Fruit fly (Drosophila melanogaster): Measurements from ENCODE around the gene S-Lap2.

Gene S-Lap2

DNA sequence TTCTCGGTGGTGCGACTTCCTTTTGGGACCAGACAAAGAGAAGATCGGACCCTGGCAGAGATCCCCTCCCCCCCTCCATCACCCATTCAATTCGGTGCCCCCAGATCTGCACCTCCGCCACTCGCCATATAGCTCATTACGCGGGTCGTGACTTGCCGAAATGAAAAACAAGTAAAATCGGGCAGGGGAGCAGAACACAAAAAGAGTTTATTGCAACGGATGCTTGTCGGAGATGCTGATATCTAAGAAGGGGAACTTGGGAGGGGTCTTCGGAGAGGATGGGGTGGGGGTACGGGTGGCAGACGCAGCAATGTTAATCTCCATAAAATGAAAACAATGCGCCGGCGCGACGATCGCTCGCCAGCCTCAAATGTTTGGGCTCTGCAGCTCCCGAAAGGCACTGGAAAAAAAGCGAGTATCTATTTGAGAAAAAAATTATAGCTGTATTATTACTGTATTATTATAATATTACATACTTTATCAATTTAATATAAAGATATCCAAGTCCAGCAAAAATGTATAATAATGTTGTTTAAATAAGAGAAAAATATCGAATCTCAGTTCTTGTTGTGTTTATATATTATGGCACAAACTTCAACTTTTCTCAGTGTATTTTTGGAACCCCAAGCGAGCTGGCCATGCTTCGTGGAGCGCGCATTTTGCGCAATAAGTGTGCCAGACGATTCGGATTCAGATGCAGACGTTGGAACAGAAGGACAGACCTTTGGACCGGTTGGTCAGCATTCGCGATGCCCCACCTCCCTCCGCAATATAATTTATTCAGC lies 48.3 kb downstream of the S-Lap2 start (continued):
- TF ChIP-seq vri (GFP tag; optimal IDR thresholded peaks at IDR 0.05) = peak; percentile 78
- TF ChIP-seq Eip75B (GFP tag; optimal IDR thresholded peaks at IDR 0.05) = peak; percentile 72
- TF ChIP-seq CG10669 (GFP tag; optimal IDR thresholded peaks at IDR 0.05) = peak; percentile 89
- TF ChIP-seq CG7368 (GFP tag; optimal IDR thresholded peaks at IDR 0.05) = peak; percentile 75
- peak; percentile 84 for TF ChIP-seq CG9139 (GFP tag; optimal IDR thresholded peaks at IDR 0.05)
- TF ChIP-seq CG16779 (tag; optimal IDR thresholded peaks at IDR 0.05) = peak; percentile 80
- TF ChIP-seq dsx (GFP tag; optimal IDR thresholded peaks at IDR 0.05; ENCODE audit: poor library complexity, severe bottlenecking) = peak; percentile 93
- TF ChIP-seq salr (GFP tag; optimal IDR thresholded peaks at IDR 0.05) = peak; percentile 53 to 75
- peak; percentile 92 for TF ChIP-seq CG8632 (GFP tag; optimal IDR thresholded peaks at IDR 0.05)

DNA sequence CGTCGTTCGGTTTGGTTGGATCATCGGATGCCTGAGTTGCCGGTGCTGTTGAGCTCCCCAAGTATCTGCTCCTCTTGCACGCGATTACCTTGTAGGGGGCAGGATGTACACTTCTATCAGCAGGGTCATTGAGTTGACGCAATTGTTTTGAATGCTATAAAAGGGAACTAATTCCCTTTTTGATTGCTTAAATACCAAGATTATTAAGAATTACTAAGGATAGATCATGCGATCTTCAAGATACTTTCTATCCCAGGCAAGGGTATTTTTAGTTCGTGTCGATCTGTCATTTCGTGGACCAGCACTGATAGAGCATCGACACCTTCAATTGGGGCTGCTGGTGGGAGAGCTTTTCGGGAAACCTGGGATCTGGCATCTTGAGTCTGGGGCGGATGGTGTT lies 49.4 kb downstream of the S-Lap2 start:
- TF ChIP-seq Sox14 (GFP tag; optimal IDR thresholded peaks at IDR 0.05) (peak; percentile 81), Ets21C (GFP tag; optimal IDR thresholded peaks at IDR 0.05) (peak; percentile 48), achi (GFP tag; optimal IDR thresholded peaks at IDR 0.05) (peak; percentile 76), Blimp-1 (GFP tag; optimal IDR thresholded peaks at IDR 0.05) (peak; percentile 19), CG10631 (GFP tag; optimal IDR thresholded peaks at IDR 0.05) (peak; percentile 85), ss (GFP tag; optimal IDR thresholded peaks at IDR 0.05) (peak; percentile 87 to 96), CG7368 (GFP tag; optimal IDR thresholded peaks at IDR 0.05) (peak; percentile 75), vri (GFP tag; optimal IDR thresholded peaks at IDR 0.05) (peak; percentile 47), svp (GFP tag) (peak; percentile 89), CG8319 (GFP tag; optimal IDR thresholded peaks at IDR 0.05) (peak; percentile 63), Met (GFP tag; optimal IDR thresholded peaks at IDR 0.05) (peak; percentile 81), dsx (GFP tag; optimal IDR thresholded peaks at IDR 0.05; ENCODE audit: poor library complexity, severe bottlenecking) (peak; percentile 82), acj6 (GFP tag; optimal IDR thresholded peaks at IDR 0.05) (peak; percentile 85), cyc (GFP tag; optimal IDR thresholded peaks at IDR 0.05) (peak; percentile 79), eg (GFP tag; IDR thresholded peaks at IDR 0.05) (peak; percentile 36; the same call in 1 of the 3 replicates), CG6808 (GFP tag; optimal IDR thresholded peaks at IDR 0.05) (peak; percentile 83), CG10669 (GFP tag; optimal IDR thresholded peaks at IDR 0.05) (peak; percentile 87), OdsH (GFP tag; optimal IDR thresholded peaks at IDR 0.05) (peak; percentile 77), CG6854 (GFP tag; optimal IDR thresholded peaks at IDR 0.05) (no peak), esn (GFP tag; optimal IDR thresholded peaks at IDR 0.05) (peak; percentile 80), Eip78C (GFP tag) (peak; percentile 95), Smox (GFP tag; optimal IDR thresholded peaks at IDR 0.05) (peak; percentile 73), CG15336 (GFP tag; IDR thresholded peaks at IDR 0.05) (peak; percentile 35; the same call in 1 of the 2 replicates), CG9139 (GFP tag; optimal IDR thresholded peaks at IDR 0.05) (peak; percentile 64), salr (GFP tag; optimal IDR thresholded peaks at IDR 0.05) (peak; percentile 25 to 80), Hr4 (GFP tag; optimal IDR thresholded peaks at IDR 0.05) (peak; percentile 33), net (GFP tag; optimal IDR thresholded peaks at IDR 0.05) (peak; percentile 66), CG6792 (GFP tag; optimal IDR thresholded peaks at IDR 0.05) (peak; percentile 86), fd85E (GFP tag; optimal IDR thresholded peaks at IDR 0.05) (peak; percentile 40), CG3032 (tag; optimal IDR thresholded peaks at IDR 0.05) (peak; percentile 91), CG16779 (tag; optimal IDR thresholded peaks at IDR 0.05) (peak; percentile 42), fkh (GFP tag; optimal IDR thresholded peaks at IDR 0.05) (no peak), topi (GFP tag; optimal IDR thresholded peaks at IDR 0.05) (peak; percentile 79), CG4318 (GFP tag; optimal IDR thresholded peaks at IDR 0.05) (no peak), Gug (GFP tag; IDR thresholded peaks at IDR 0.05) (peak; percentile 65), Hr38 (GFP tag; optimal IDR thresholded peaks at IDR 0.05) (no peak), fd59A (GFP tag; optimal IDR thresholded peaks at IDR 0.05) (peak; percentile 85), CG8119 (GFP tag; IDR thresholded peaks at IDR 0.05) (no peak; the same call in 1 of the 3 replicates), CG31627 (GFP tag; optimal IDR thresholded peaks at IDR 0.05) (peak; percentile 74), CG11762 (GFP tag; optimal IDR thresholded peaks at IDR 0.05; ENCODE audit: insufficient read depth) (peak; percentile 43), Eip93F (GFP tag; optimal IDR thresholded peaks at IDR 0.05) (peak; percentile 6), pdm3 (GFP tag; optimal IDR thresholded peaks at IDR 0.05) (peak; percentile 82), Sox102F (GFP tag; optimal IDR thresholded peaks at IDR 0.05) (peak; percentile 72), CG1621 (tag; optimal IDR thresholded peaks at IDR 0.05) (peak; percentile 87), Ets96B (tag; optimal IDR thresholded peaks at IDR 0.05) (peak; percentile 92)

Data from whole organism, prepupa.